Worm (Caenorhabditis elegans): ENCODE measurements around the gene R10D12.6.

R10D12.6 gene

ce11 chrV:13920730-13921129 is 28.4 kb upstream of the R10D12.6 start, which contains the start of gene srx-42:
Gene srx-42, plus strand, starts transcription at chrV:13921030.
- TF ChIP-seq ztf-11 (tag; optimal IDR thresholded peaks at IDR 0.05): no peak
- no peak for TF ChIP-seq T20F7.1 (GFP tag; optimal IDR thresholded peaks at IDR 0.05)
- no peak for TF ChIP-seq lin-15B (tag; optimal IDR thresholded peaks at IDR 0.05)
- no peak for TF ChIP-seq snpc-1.2 (GFP tag; IDR thresholded peaks at IDR 0.05)
- TF ChIP-seq arid-1 (GFP tag; conservative IDR thresholded peaks at IDR 0.05): no peak
- no peak for TF ChIP-seq nhr-6 (tag; optimal IDR thresholded peaks at IDR 0.05)
- TF ChIP-seq daf-8 (GFP tag; IDR thresholded peaks at IDR 0.05): no peak
- no peak for TF ChIP-seq vab-7 (GFP tag; IDR thresholded peaks at IDR 0.05)
- no peak for TF ChIP-seq Y75B8A.6 (GFP tag; IDR thresholded peaks at IDR 0.05)
- no peak for TF ChIP-seq duxl-1 (tag; optimal IDR thresholded peaks at IDR 0.05; ENCODE audit: poor library complexity)
- TF ChIP-seq egl-27 (tag; optimal IDR thresholded peaks at IDR 0.05): no peak
- TF ChIP-seq nhr-10 (tag; optimal IDR thresholded peaks at IDR 0.05): no peak
- no peak for TF ChIP-seq unc-62 (GFP tag; optimal IDR thresholded peaks at IDR 0.05 in 1 of 2)
- no peak for TF ChIP-seq unc-62 (tag; optimal IDR thresholded peaks at IDR 0.05)
- TF ChIP-seq mdl-1 (tag; optimal IDR thresholded peaks at IDR 0.05): no peak

- TF ChIP-seq unc-130 (GFP tag; optimal IDR thresholded peaks at IDR 0.05) (no peak), T26A8.4 (GFP tag; IDR thresholded peaks at IDR 0.05) (no peak), lin-38 (GFP tag; IDR thresholded peaks at IDR 0.05) (no peak), lin-1 (GFP tag; IDR thresholded peaks at IDR 0.05) (no peak), Y5F2A.4 (GFP tag; optimal IDR thresholded peaks at IDR 0.05) (no peak), tag-97 (GFP tag; IDR thresholded peaks at IDR 0.05) (no peak), egl-27 (tag; optimal IDR thresholded peaks at IDR 0.05) (no peak), egl-43 (GFP tag; IDR thresholded peaks at IDR 0.05) (no peak), ztf-11 (tag; optimal IDR thresholded peaks at IDR 0.05) (no peak), duxl-1 (tag; optimal IDR thresholded peaks at IDR 0.05; ENCODE audit: poor library complexity) (no peak), dmd-9 (GFP tag; IDR thresholded peaks at IDR 0.05) (no peak), php-3 (GFP tag; IDR thresholded peaks at IDR 0.05) (no peak), nhr-6 (tag; optimal IDR thresholded peaks at IDR 0.05) (no peak), hmg-1.1 (GFP tag; IDR thresholded peaks at IDR 0.05) (no peak), Y105C5A.15 (GFP tag; IDR thresholded peaks at IDR 0.05) (no peak), jun-1 (tag; optimal IDR thresholded peaks at IDR 0.05) (no peak), ama-1 (optimal IDR thresholded peaks at IDR 0.05) (no peak), daf-8 (GFP tag; IDR thresholded peaks at IDR 0.05) (no peak)
These were observed 25.3 kb upstream of the R10D12.6 start, which contains the start of gene srxa-11 for ce11 chrV:13923851-13924250. Gene srxa-11, plus strand, starts transcription at chrV:13924151.

- TF ChIP-seq hmg-1.1 (GFP tag; IDR thresholded peaks at IDR 0.05) (no peak), snpc-4 (tag; optimal IDR thresholded peaks at IDR 0.05) (no peak), nhr-28 (tag; optimal IDR thresholded peaks at IDR 0.05) (no peak), vab-7 (GFP tag; IDR thresholded peaks at IDR 0.05) (no peak), ceh-20 (GFP tag; IDR thresholded peaks at IDR 0.05) (no peak), dmd-9 (GFP tag; IDR thresholded peaks at IDR 0.05) (no peak), F44E2.7 (GFP tag; IDR thresholded peaks at IDR 0.05) (no peak), madf-9 (GFP tag; conservative IDR thresholded peaks at IDR 0.05) (no peak), rbr-2 (tag; optimal IDR thresholded peaks at IDR 0.05) (no peak), R02D3.7 (tag; optimal IDR thresholded peaks at IDR 0.05) (no peak), snpc-1.2 (GFP tag; IDR thresholded peaks at IDR 0.05) (no peak), zag-1 (tag; optimal IDR thresholded peaks at IDR 0.05) (no peak), unc-130 (GFP tag; optimal IDR thresholded peaks at IDR 0.05) (no peak), nhr-11 (tag; optimal IDR thresholded peaks at IDR 0.05) (no peak), dmd-6 (GFP tag; IDR thresholded peaks at IDR 0.05) (no peak), nhr-25 (tag; optimal IDR thresholded peaks at IDR 0.05; ENCODE audit: borderline replicate concordance, insufficient read depth) (no peak), fos-1 (tag; optimal IDR thresholded peaks at IDR 0.05) (no peak)
These were observed 22.7 kb upstream of the R10D12.6 start, which contains the start of gene srxa-12 for ce11 chrV:13926398-13926797. Gene srxa-12, plus strand, starts transcription at chrV:13926698.
